Fruit fly (Drosophila melanogaster): Measurements from ENCODE around the gene CG43057.

- TF ChIP-seq CG8478 (optimal IDR thresholded peaks at IDR 0.05) (no peak), CTCF (optimal IDR thresholded peaks at IDR 0.05) (no peak)
Observed at dm6 chr2L:8293449-8293848, 49.6 kb upstream of the CG43057 start.

Data from S2 (cell line).